Fruit fly (Drosophila melanogaster) whole organism, embryonic: ENCODE measurements around the gene RpL23A.
A peak's percentile ranks its signal among the peaks of the same experiment; 100 is the strongest.

Source experiments
- ATbp ChIP-seq: fragments of 200-800 bp; sonication (Bioruptor generic); optimal IDR thresholded peaks from 2 replicates; lab custom pipeline; 2017; ENCODE audit warnings: missing biosample characterization, mild to moderate bottlenecking, missing genetic modification characterization, missing genetic modification reagents
- Atf-2 ChIP-seq: fragments of 200-800 bp; sonication (Bioruptor generic); optimal IDR thresholded peaks from 2 replicates; lab custom pipeline; 2016; ENCODE audit warnings: missing biosample characterization, missing genetic modification characterization
- B-H1 ChIP-seq: fragments of 200-800 bp; sonication (Bioruptor generic); IDR thresholded peaks from 3 replicates; pipeline ENCODE4 v1.3.6; 2022; ENCODE audit warnings: missing biosample characterization, missing genetic modification characterization
- BEAF-32 ChIP-seq: fragments of 200-800 bp; sonication (Bioruptor generic); optimal IDR thresholded peaks from 3 replicates; lab custom pipeline; 2017; ENCODE audit warnings: missing biosample characterization, missing genetic modification characterization, mild to moderate bottlenecking, moderate library complexity, missing genetic modification reagents
- CG10274 ChIP-seq: fragments of 200-800 bp; sonication (Bioruptor generic); optimal IDR thresholded peaks from 3 replicates; lab custom pipeline; 2017; ENCODE audit warnings: missing biosample characterization, mild to moderate bottlenecking, missing genetic modification characterization
- CG13287 ChIP-seq: fragments of 200-800 bp; sonication (Bioruptor generic); IDR thresholded peaks from 2 replicates; pipeline ENCODE4 v1.3.6; 2022; ENCODE audit warnings: missing biosample characterization, missing genetic modification characterization; ENCODE audit not compliant: partially characterized antibody
- CG1792 ChIP-seq: fragments of 200-800 bp; sonication (Bioruptor generic); optimal IDR thresholded peaks from 2 replicates; lab custom pipeline; 2016; ENCODE audit warnings: missing biosample characterization, missing genetic modification characterization
- CG31224 ChIP-seq: fragments of 200-800 bp; sonication (Bioruptor generic); IDR thresholded peaks from 2 replicates; pipeline ENCODE4 v1.3.6; 2022; ENCODE audit warnings: missing biosample characterization, missing genetic modification characterization
- CG34224 ChIP-seq: fragments of 200-800 bp; sonication (Bioruptor generic); IDR thresholded peaks from 3 replicates; pipeline ENCODE4 v1.3.6; 2022; ENCODE audit warnings: missing biosample characterization, missing genetic modification characterization; ENCODE audit not compliant: partially characterized antibody
- CG4328 ChIP-seq: fragments of 200-800 bp; sonication (Bioruptor generic); optimal IDR thresholded peaks from 3 replicates; lab custom pipeline; 2017; ENCODE audit warnings: missing biosample characterization, missing genetic modification reagents, missing genetic modification characterization
- CG5953 ChIP-seq: fragments of 200-800 bp; sonication (Bioruptor generic); IDR thresholded peaks from 2 replicates; pipeline ENCODE4 v1.3.6; 2022; ENCODE audit warnings: missing biosample characterization, missing genetic modification characterization
- CG8478 ChIP-seq: fragments of >200 bp; optimal IDR thresholded peaks from 2 replicates; lab custom pipeline; 2018
- CG9609 ChIP-seq: fragments of 200-800 bp; sonication (Bioruptor generic); optimal IDR thresholded peaks from 3 replicates; lab custom pipeline; 2016; ENCODE audit warnings: missing biosample characterization, missing genetic modification characterization
- Deaf1 ChIP-seq: fragments of 200-800 bp; optimal IDR thresholded peaks from 3 replicates; lab custom pipeline; 2019; ENCODE audit warnings: missing biosample characterization, mild to moderate bottlenecking, missing genetic modification characterization, moderate library complexity
- Dll ChIP-seq: fragments of 200-800 bp; sonication (Bioruptor generic); IDR thresholded peaks from 4 replicates; pipeline ENCODE4 v1.3.6; 2022; ENCODE audit warnings: missing biosample characterization, missing genetic modification characterization; ENCODE audit not compliant: partially characterized antibody
- Dp ChIP-seq: fragments of 200-800 bp; sonication (Bioruptor generic); optimal IDR thresholded peaks from 2 replicates; lab custom pipeline; 2018; ENCODE audit warnings: missing biosample characterization, mild to moderate bottlenecking, missing genetic modification characterization, moderate library complexity
- MBD-R2 ChIP-seq: fragments of 200-800 bp; sonication (Bioruptor generic); IDR thresholded peaks from 2 replicates; pipeline ENCODE4 v1.3.6; 2022; ENCODE audit warnings: missing biosample characterization, missing genetic modification characterization
- Med ChIP-seq: fragments of 200-800 bp; sonication (Bioruptor generic); peaks from one replicate; lab custom pipeline; 2016; ENCODE audit warnings: missing biosample characterization, missing genetic modification characterization, mild to moderate bottlenecking, inconsistent platforms, moderate library complexity
- Nf-YC ChIP-seq: fragments of 200-800 bp; optimal IDR thresholded peaks from 3 replicates; lab custom pipeline; 2019; ENCODE audit warnings: missing biosample characterization, mild to moderate bottlenecking, missing genetic modification characterization, moderate library complexity
- Opbp ChIP-seq: fragments of 200-800 bp; sonication (Bioruptor generic); IDR thresholded peaks from 3 replicates; pipeline ENCODE4 v1.3.6; 2022; ENCODE audit warnings: missing biosample characterization, missing genetic modification characterization; ENCODE audit not compliant: partially characterized antibody
- ato ChIP-seq: fragments of 200-800 bp; sonication (Bioruptor generic); IDR thresholded peaks from 2 replicates; pipeline ENCODE4 v1.3.6; 2022; ENCODE audit warnings: missing biosample characterization, missing genetic modification characterization; ENCODE audit not compliant: partially characterized antibody
- corto ChIP-seq: fragments of 200-800 bp; sonication (Bioruptor generic); optimal IDR thresholded peaks from 2 replicates; lab custom pipeline; 2016; ENCODE audit warnings: missing biosample characterization, mild to moderate bottlenecking, missing genetic modification characterization, moderate library complexity
- crol ChIP-seq: fragments of 200-800 bp; sonication (Bioruptor generic); IDR thresholded peaks from 2 replicates; pipeline ENCODE4 v1.3.6; 2022; ENCODE audit warnings: missing biosample characterization, missing genetic modification characterization
- crp ChIP-seq, 2 experiments: fragments of 200-800 bp; sonication (Bioruptor generic); optimal IDR thresholded peaks; 2 replicates in 1 of 2; 3 replicates in 1 of 2; lab custom pipeline; 2017; ENCODE audit warnings: missing biosample characterization in 2 of 2, missing genetic modification characterization in 2 of 2, mild to moderate bottlenecking in 1 of 2, moderate library complexity in 1 of 2
- ewg ChIP-seq: fragments of 200-800 bp; sonication (Bioruptor generic); optimal IDR thresholded peaks from 3 replicates; lab custom pipeline; 2017; ENCODE audit warnings: mild to moderate bottlenecking, missing biosample characterization, missing genetic modification reagents, missing genetic modification characterization
- exex ChIP-seq: fragments of 200-800 bp; sonication (Bioruptor generic); optimal IDR thresholded peaks from 4 replicates; lab custom pipeline; 2018; ENCODE audit warnings: missing biosample characterization, mild to moderate bottlenecking, missing genetic modification characterization, moderate library complexity
- grn ChIP-seq: fragments of 200-800 bp; sonication (Bioruptor generic); optimal IDR thresholded peaks from 3 replicates; lab custom pipeline; 2017; ENCODE audit warnings: missing biosample characterization, missing genetic modification characterization
- gsb ChIP-seq: fragments of 200-800 bp; sonication (Bioruptor generic); IDR thresholded peaks from 2 replicates; pipeline ENCODE4 v1.3.6; 2022; ENCODE audit warnings: missing biosample characterization, missing genetic modification characterization
- mirr ChIP-seq: fragments of 200-800 bp; sonication (Bioruptor generic); optimal IDR thresholded peaks from 3 replicates; lab custom pipeline; 2018; ENCODE audit warnings: missing biosample characterization, mild to moderate bottlenecking, missing genetic modification characterization
- onecut ChIP-seq: fragments of 200-800 bp; sonication (Bioruptor generic); IDR thresholded peaks from 2 replicates; pipeline ENCODE4 v1.3.6; 2022; ENCODE audit warnings: missing biosample characterization, missing genetic modification characterization
- scrt ChIP-seq: fragments of 200-800 bp; sonication (Bioruptor generic); optimal IDR thresholded peaks from 2 replicates; lab custom pipeline; 2018; ENCODE audit warnings: missing biosample characterization, mild to moderate bottlenecking, missing genetic modification characterization, moderate library complexity
- slp2 ChIP-seq: fragments of 200-800 bp; sonication (Bioruptor generic); optimal IDR thresholded peaks from 2 replicates; lab custom pipeline; 2016; ENCODE audit warnings: missing biosample characterization, missing genetic modification characterization
- sqz ChIP-seq: fragments of 200-800 bp; sonication (Bioruptor generic); optimal IDR thresholded peaks from 3 replicates; lab custom pipeline; 2018; ENCODE audit warnings: missing biosample characterization, mild to moderate bottlenecking, missing genetic modification characterization
- stc ChIP-seq: fragments of 200-800 bp; sonication (Bioruptor generic); IDR thresholded peaks from 2 replicates; pipeline ENCODE4 v1.3.6; 2022; ENCODE audit warnings: missing biosample characterization, missing genetic modification characterization
- unc-4 ChIP-seq: fragments of 200-800 bp; sonication (Bioruptor generic); IDR thresholded peaks from 2 replicates; pipeline ENCODE4 v1.3.6; 2022; ENCODE audit warnings: missing biosample characterization, missing genetic modification characterization; ENCODE audit not compliant: partially characterized antibody
- vvl ChIP-seq: fragments of 200-800 bp; sonication (Bioruptor generic); IDR thresholded peaks from 2 replicates; pipeline ENCODE4 v1.3.6; 2022; ENCODE audit warnings: missing biosample characterization, missing genetic modification characterization
- zfh1 ChIP-seq: fragments of 200-800 bp; sonication (Bioruptor generic); IDR thresholded peaks from 3 replicates; pipeline ENCODE4 v1.3.6; 2022; ENCODE audit warnings: missing biosample characterization, missing genetic modification characterization

RpL23A gene

DNA sequence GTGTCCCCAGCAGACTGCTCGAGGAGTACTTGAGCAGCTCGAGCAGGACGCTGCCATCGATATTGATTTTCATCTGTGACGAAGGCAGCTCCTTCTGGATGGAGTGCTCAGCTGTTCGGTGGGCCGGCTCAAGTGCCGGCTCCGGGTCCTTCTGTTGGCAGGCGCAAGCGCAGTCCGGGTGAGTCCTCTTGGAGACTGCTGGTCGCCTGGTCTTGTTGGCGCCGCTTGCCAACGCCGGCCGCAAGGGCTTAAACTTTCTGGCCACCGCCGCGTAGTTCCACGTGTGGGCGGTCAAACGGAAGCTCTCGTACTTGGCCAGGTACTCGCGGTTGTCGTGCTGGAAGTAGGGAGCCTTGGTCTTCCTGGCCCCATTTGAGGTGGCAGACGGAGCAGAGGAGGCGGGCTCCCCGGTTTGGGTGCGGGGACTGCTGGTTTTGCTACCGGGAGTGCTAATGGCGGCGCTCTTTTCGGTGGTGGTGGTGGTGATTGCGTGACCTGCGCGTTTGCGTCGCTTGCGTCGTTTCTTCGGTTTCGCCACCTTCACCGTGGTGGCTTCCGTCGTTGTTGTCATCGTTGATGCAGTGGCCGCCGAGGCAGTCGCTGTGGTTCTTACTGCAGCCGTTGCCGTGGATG, 6.6 kb downstream of the RpL23A start (continued):
- TF ChIP-seq crp (GFP tag; optimal IDR thresholded peaks at IDR 0.05; lab: Kevin White, UChicago) (peak in 1 of 2 experiments; percentile 46), crol (GFP tag; lab: Robert Waterston, UW) (peak; percentile 64), ewg (peak; percentile 94), CG10274 (GFP tag; lab: Kevin White, UChicago) (no peak), scrt (GFP tag; lab: Kevin White, UChicago) (peak; percentile 74), zfh1 (GFP tag; lab: Robert Waterston, UW) (no peak), CG31224 (GFP tag; lab: Robert Waterston, UW) (peak; percentile 99), grn (GFP tag; lab: Kevin White, UChicago) (no peak), vvl (GFP tag; lab: Robert Waterston, UW) (no peak), Nf-YC (tag; lab: Kevin White, UChicago) (peak; percentile 69), CG34224 (GFP tag; lab: Robert Waterston, UW) (0 out of 3 replicates have a peak, but pooled peaks have one; percentile 41), Dp (GFP tag; lab: Kevin White, UChicago) (no peak), stc (GFP tag; lab: Robert Waterston, UW) (no peak), slp2 (GFP tag; lab: Kevin White, UChicago) (no peak), CG8478 (lab: Kevin White, UChicago) (no peak), B-H1 (no peak), CG5953 (no peak), CG13287 (GFP tag; lab: Robert Waterston, UW) (peak; percentile 32; the same call in 1 of the 2 replicates), Atf-2 (GFP tag; lab: Kevin White, UChicago) (no peak), Opbp (GFP tag; lab: Robert Waterston, UW) (no peak), Deaf1 (tag; lab: Kevin White, UChicago) (peak; percentile 79), CG4328 (no peak), onecut (GFP tag; lab: Robert Waterston, UW) (peak; percentile 89), CG9609 (no peak), MBD-R2 (GFP tag; lab: Robert Waterston, UW) (0 out of 2 replicates have a peak, but pooled peaks have one; percentile 13), Med (GFP tag; lab: Kevin White, UChicago) (peak; percentile 19), Dll (no peak), BEAF-32 (no peak), ATbp (GFP tag; lab: Kevin White, UChicago) (no peak), corto (GFP tag; lab: Kevin White, UChicago) (no peak), sqz (no peak), gsb (GFP tag; lab: Robert Waterston, UW) (no peak), unc-4 (GFP tag; lab: Robert Waterston, UW) (0 out of 2 replicates have a peak, but pooled peaks have one; percentile 32)

DNA sequence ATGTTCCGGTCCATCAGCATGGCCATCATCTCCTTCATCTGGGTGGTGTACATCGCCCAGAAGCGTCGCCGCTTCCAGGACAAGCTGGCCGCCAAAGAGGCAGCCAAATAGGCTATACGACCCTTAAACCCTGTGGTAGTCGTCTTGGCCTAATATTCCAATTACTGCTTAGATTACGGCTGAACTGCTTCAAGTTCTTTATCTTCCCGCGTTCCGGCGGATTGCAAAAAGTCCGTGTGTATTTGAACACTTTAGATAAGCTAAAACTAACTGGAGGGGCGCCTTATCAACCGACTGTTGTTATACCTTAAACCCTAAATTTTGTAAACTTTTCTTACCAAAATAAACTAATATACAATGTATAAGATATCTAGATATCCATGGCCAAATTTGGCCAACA, 14.7 kb downstream of the RpL23A start:
- 0 out of 2 replicates have a peak, but pooled peaks have one; percentile 18 for TF ChIP-seq ato (GFP tag; lab: Robert Waterston, UW)
- TF ChIP-seq exex (tag; lab: Kevin White, UChicago) = peak; percentile 82
- TF ChIP-seq mirr (GFP tag; lab: Kevin White, UChicago) = peak; percentile 71
- TF ChIP-seq CG1792 (GFP tag; lab: Kevin White, UChicago) = no peak
